Fruit fly (Drosophila melanogaster): ENCODE data around the gene lsn.

Gene lsn

DNA sequence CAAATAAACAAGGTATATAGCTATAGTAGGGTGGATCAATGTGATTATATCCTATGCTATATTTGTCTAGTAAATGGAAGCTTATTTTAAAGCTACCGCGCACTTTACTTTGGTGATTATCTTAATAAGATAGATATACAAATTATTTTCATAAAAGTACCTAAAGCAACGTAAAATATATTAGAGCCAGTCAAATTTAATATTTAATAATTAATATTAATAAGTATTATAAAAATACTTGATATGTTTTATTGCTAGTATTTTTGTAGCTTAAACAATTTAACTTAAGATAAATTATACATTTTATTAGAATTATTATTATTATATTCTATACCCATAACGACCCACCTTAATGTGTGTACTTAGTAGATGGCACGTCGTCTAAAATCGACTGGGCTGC, 25.3 kb upstream of the lsn start (continued):
- no peak for TF ChIP-seq repo (GFP tag; optimal IDR thresholded peaks at IDR 0.05)
- TF ChIP-seq CG6683 (GFP tag; optimal IDR thresholded peaks at IDR 0.05) = no peak
- peak; percentile 46 for TF ChIP-seq nom (GFP tag; optimal IDR thresholded peaks at IDR 0.05)
- peak; percentile 54 for TF ChIP-seq Blimp-1 (GFP tag; optimal IDR thresholded peaks at IDR 0.05)
- peak; percentile 7 for TF ChIP-seq caup (GFP tag; optimal IDR thresholded peaks at IDR 0.05; ENCODE audit: severe bottlenecking)
- no peak for TF ChIP-seq jing (GFP tag; optimal IDR thresholded peaks at IDR 0.05)
- peak; percentile 11 for TF ChIP-seq CG12659 (GFP tag; optimal IDR thresholded peaks at IDR 0.05)
- TF ChIP-seq D (optimal IDR thresholded peaks at IDR 0.05) = no peak
- TF ChIP-seq D (GFP tag; optimal IDR thresholded peaks at IDR 0.05) = peak; percentile 31
- TF ChIP-seq CG9727 (GFP tag; optimal IDR thresholded peaks at IDR 0.05) = peak; percentile 13
- TF ChIP-seq CG31441 (GFP tag; IDR thresholded peaks at IDR 0.05) = peak; percentile 54
- TF ChIP-seq CG11723 (GFP tag; optimal IDR thresholded peaks at IDR 0.05) = no peak
- TF ChIP-seq CG2120 (GFP tag; optimal IDR thresholded peaks at IDR 0.05) = no peak
- TF ChIP-seq CG8290 (GFP tag; optimal IDR thresholded peaks at IDR 0.05) = no peak
- TF ChIP-seq CG8290 (tag; optimal IDR thresholded peaks at IDR 0.05) = no peak
- TF ChIP-seq abd-A (tag; optimal IDR thresholded peaks at IDR 0.05) = no peak
- peak; percentile 63 for TF ChIP-seq CG18262 (tag; optimal IDR thresholded peaks at IDR 0.05)
- no peak for TF ChIP-seq Hr78 (GFP tag; optimal IDR thresholded peaks at IDR 0.05)
- peak; percentile 48 for TF ChIP-seq CG10979 (tag; optimal IDR thresholded peaks at IDR 0.05)
- TF ChIP-seq CG15269 (tag; optimal IDR thresholded peaks at IDR 0.05) = peak; percentile 38
- no peak for TF ChIP-seq Side (GFP tag; optimal IDR thresholded peaks at IDR 0.05)
- TF ChIP-seq dmrt11E (tag; optimal IDR thresholded peaks at IDR 0.05) = peak; percentile 22
- TF ChIP-seq wor (GFP tag; IDR thresholded peaks at IDR 0.05) = no peak
- TF ChIP-seq sob (GFP tag; IDR thresholded peaks at IDR 0.05) = no peak
- TF ChIP-seq Rx (GFP tag; IDR thresholded peaks at IDR 0.05) = no peak
- peak; percentile 12 for TF ChIP-seq HHEX (GFP tag; optimal IDR thresholded peaks at IDR 0.05)
- peak; percentile 19 for TF ChIP-seq fd96Cb (tag; optimal IDR thresholded peaks at IDR 0.05)
- TF ChIP-seq CG10654 (GFP tag; optimal IDR thresholded peaks at IDR 0.05) = no peak
- TF ChIP-seq CG32532 (GFP tag; IDR thresholded peaks at IDR 0.05) = no peak
- TF ChIP-seq CG11398 (GFP tag; optimal IDR thresholded peaks at IDR 0.05) = no peak
- peak; percentile 54 for TF ChIP-seq CG3281 (GFP tag; optimal IDR thresholded peaks at IDR 0.05)
- peak; percentile 11 for TF ChIP-seq Oli (tag; optimal IDR thresholded peaks at IDR 0.05)
- peak; percentile 27 for TF ChIP-seq tap (tag; optimal IDR thresholded peaks at IDR 0.05)
- 0 out of 3 replicates have a peak, but pooled peaks have one; percentile 15 for TF ChIP-seq row (GFP tag; IDR thresholded peaks at IDR 0.05)
- TF ChIP-seq CG13296 (GFP tag; optimal IDR thresholded peaks at IDR 0.05) = peak; percentile 64
- peak; percentile 15 for TF ChIP-seq CG8388 (GFP tag; optimal IDR thresholded peaks at IDR 0.05)
- TF ChIP-seq en (GFP tag; optimal IDR thresholded peaks at IDR 0.05) = no peak
- no peak for TF ChIP-seq ci (GFP tag; IDR thresholded peaks at IDR 0.05)
- TF ChIP-seq CG9817 (tag; optimal IDR thresholded peaks at IDR 0.05) = no peak

dm6 chr3R:21840432-21840831, 24.5 kb upstream of the lsn start:
- TF ChIP-seq Blimp-1 (GFP tag; optimal IDR thresholded peaks at IDR 0.05) (no peak), CG9215 (GFP tag; IDR thresholded peaks at IDR 0.05) (no peak), shn (GFP tag; optimal IDR thresholded peaks at IDR 0.05) (no peak), esg (GFP tag; conservative IDR thresholded peaks at IDR 0.05) (no peak), Tbp (GFP tag; optimal IDR thresholded peaks at IDR 0.05) (no peak), eve (GFP tag; optimal IDR thresholded peaks at IDR 0.05) (peak in 1 of 2 experiments; percentile 46), MESR4 (GFP tag; optimal IDR thresholded peaks at IDR 0.05) (no peak), lmd (GFP tag; IDR thresholded peaks at IDR 0.05) (no peak), grn (GFP tag; optimal IDR thresholded peaks at IDR 0.05) (peak; percentile 83), maf-S (GFP tag; optimal IDR thresholded peaks at IDR 0.05) (no peak), CG13123 (GFP tag; optimal IDR thresholded peaks at IDR 0.05) (no peak), D (optimal IDR thresholded peaks at IDR 0.05) (no peak), D (GFP tag; optimal IDR thresholded peaks at IDR 0.05) (no peak), CG10321 (GFP tag; IDR thresholded peaks at IDR 0.05) (no peak), CG8944 (GFP tag; optimal IDR thresholded peaks at IDR 0.05) (no peak), stc (GFP tag; IDR thresholded peaks at IDR 0.05) (no peak), chm (GFP tag; IDR thresholded peaks at IDR 0.05) (no peak), mam (GFP tag; optimal IDR thresholded peaks at IDR 0.05) (no peak)
